Worm (Caenorhabditis elegans) whole organism, young adult: ENCODE results near the gene ZK112.4.

Source experiments
- B0336.3 ChIP-seq: fragments of 200-800 bp; sonication (Bioruptor generic); IDR thresholded peaks from 2 replicates; pipeline ENCODE4 v1.3.6; 2022; ENCODE audit warnings: missing genetic modification characterization, missing compliant biosample characterization
- F33H1.4 ChIP-seq: fragments of 200-800 bp; sonication (Bioruptor generic); IDR thresholded peaks from 2 replicates; pipeline ENCODE4 v1.3.6; 2022; ENCODE audit warnings: missing genetic modification reagents, missing genetic modification characterization, missing compliant biosample characterization
- F37B4.10 ChIP-seq: fragments of 200-800 bp; sonication (Bioruptor generic); IDR thresholded peaks from 2 replicates; pipeline ENCODE4 v1.3.6; 2022; ENCODE audit warnings: missing genetic modification characterization, missing compliant biosample characterization
- F52B5.7 ChIP-seq: sonication (generic microtip); optimal IDR thresholded peaks from 2 replicates; lab custom pipeline; 2016; ENCODE audit warnings: mild to moderate bottlenecking, missing genetic modification characterization, missing compliant biosample characterization
- F55B11.4 ChIP-seq: sonication (generic microtip); optimal IDR thresholded peaks from 2 replicates; lab custom pipeline; 2016; ENCODE audit warnings: missing compliant biosample characterization, missing genetic modification characterization, borderline replicate concordance; ENCODE audit not compliant: insufficient read depth
- K12H6.12 ChIP-seq: fragments of 200-800 bp; sonication (Bioruptor generic); optimal IDR thresholded peaks from 2 replicates; lab custom pipeline; 2018; ENCODE audit warnings: mild to moderate bottlenecking, missing genetic modification characterization, missing compliant biosample characterization
- T07F8.4 ChIP-seq: sonication (generic microtip); optimal IDR thresholded peaks from 2 replicates; lab custom pipeline; 2016; ENCODE audit warnings: mild to moderate bottlenecking, missing genetic modification characterization, moderate library complexity, missing compliant biosample characterization
- Y53F4B.3 ChIP-seq: fragments of 200-800 bp; sonication (Bioruptor generic); IDR thresholded peaks from 2 replicates; pipeline ENCODE4 v1.3.6; 2022; ENCODE audit warnings: missing genetic modification reagents, missing genetic modification characterization, missing compliant biosample characterization
- Y53G8AR.9 ChIP-seq: fragments of 200-800 bp; sonication (Bioruptor generic); conservative IDR thresholded peaks from 2 replicates; pipeline ENCODE4 v1.3.6; 2022; ENCODE audit warnings: missing genetic modification reagents, missing genetic modification characterization, missing compliant biosample characterization
- aptf-2 ChIP-seq: fragments of 200-800 bp; sonication (Bioruptor generic); conservative IDR thresholded peaks from 2 replicates; pipeline ENCODE4 v1.3.6; 2022; ENCODE audit warnings: missing genetic modification reagents, missing genetic modification characterization, missing compliant biosample characterization
- attf-5 ChIP-seq: fragments of 200-800 bp; sonication (Bioruptor generic); optimal IDR thresholded peaks from 2 replicates; lab custom pipeline; 2018; ENCODE audit warnings: mild to moderate bottlenecking, missing genetic modification characterization, missing compliant biosample characterization
- bed-1 ChIP-seq: fragments of 200-800 bp; sonication (Bioruptor generic); IDR thresholded peaks from 2 replicates; pipeline ENCODE4 v1.3.6; 2022; ENCODE audit warnings: missing genetic modification reagents, missing genetic modification characterization, missing compliant biosample characterization
- ccch-3 ChIP-seq: fragments of 200-800 bp; sonication (Bioruptor generic); optimal IDR thresholded peaks from 2 replicates; lab custom pipeline; 2018; ENCODE audit warnings: mild to moderate bottlenecking, missing genetic modification characterization, missing compliant biosample characterization
- cebp-1 ChIP-seq, 2 experiments: fragments of 200-800 bp in 1 of 2; sonication (Bioruptor generic) in 1 of 2; sonication (generic microtip) in 1 of 2; IDR thresholded peaks in 1 of 2; optimal IDR thresholded peaks in 1 of 2; 2 replicates each; pipeline versions ENCODE4 v1.3.6 to Lab custom; 2017 to 2022; ENCODE audit warnings: missing compliant biosample characterization in 2 of 2, missing genetic modification characterization in 2 of 2, mild to moderate bottlenecking in 1 of 2, missing genetic modification reagents in 1 of 2, moderate library complexity in 1 of 2
- cebp-2 ChIP-seq: fragments of 200-800 bp; sonication (Bioruptor generic); IDR thresholded peaks from 2 replicates; pipeline ENCODE4 v1.3.6; 2022; ENCODE audit warnings: missing genetic modification characterization, missing compliant biosample characterization
- ceh-100 ChIP-seq: fragments of 200-800 bp; sonication (Bioruptor generic); IDR thresholded peaks from 2 replicates; pipeline ENCODE4 v1.3.6; 2022; ENCODE audit warnings: missing genetic modification reagents, missing genetic modification characterization, missing compliant biosample characterization
- ceh-27 ChIP-seq: fragments of 200-800 bp; sonication (Bioruptor generic); optimal IDR thresholded peaks from 2 replicates; lab custom pipeline; 2018; ENCODE audit warnings: mild to moderate bottlenecking, missing genetic modification characterization, moderate library complexity, missing compliant biosample characterization
- ceh-91 ChIP-seq: fragments of 200-800 bp; sonication (Bioruptor generic); IDR thresholded peaks from 2 replicates; pipeline ENCODE4 v1.3.6; 2022; ENCODE audit warnings: missing genetic modification reagents, missing genetic modification characterization, missing compliant biosample characterization
- dox-1 ChIP-seq: fragments of 200-800 bp; sonication (Bioruptor generic); IDR thresholded peaks from 2 replicates; pipeline ENCODE4 v1.3.6; 2022; ENCODE audit warnings: missing genetic modification reagents, missing genetic modification characterization, missing compliant biosample characterization
- ekl-4 ChIP-seq: fragments of 200-800 bp; sonication (Bioruptor generic); IDR thresholded peaks from 2 replicates; pipeline ENCODE4 v1.3.6; 2022; ENCODE audit warnings: missing genetic modification reagents, missing genetic modification characterization, missing compliant biosample characterization
- hmg-1.2 ChIP-seq: fragments of 200-800 bp; sonication (Bioruptor generic); IDR thresholded peaks from 2 replicates; pipeline ENCODE4 v1.3.6; 2022; ENCODE audit warnings: missing genetic modification reagents, missing genetic modification characterization, missing compliant biosample characterization
- hmg-20 ChIP-seq: fragments of 200-800 bp; sonication (Bioruptor generic); IDR thresholded peaks from 2 replicates; pipeline ENCODE4 v1.3.6; 2022; ENCODE audit warnings: missing genetic modification reagents, missing genetic modification characterization, missing compliant biosample characterization
- lag-1 ChIP-seq: fragments of 200-800 bp; sonication (Bioruptor generic); IDR thresholded peaks from 2 replicates; pipeline ENCODE4 v1.3.6; 2022; ENCODE audit warnings: missing genetic modification reagents, missing genetic modification characterization, missing compliant biosample characterization
- let-526 ChIP-seq: fragments of 200-800 bp; sonication (Bioruptor generic); IDR thresholded peaks from 2 replicates; pipeline ENCODE4 v1.3.6; 2022; ENCODE audit warnings: missing genetic modification reagents, missing genetic modification characterization, missing compliant biosample characterization
- lin-26 ChIP-seq: fragments of 200-800 bp; sonication (Bioruptor generic); IDR thresholded peaks from 2 replicates; pipeline ENCODE4 v1.3.6; 2022; ENCODE audit warnings: missing genetic modification reagents, missing genetic modification characterization, missing compliant biosample characterization
- lin-35 ChIP-seq, 3 experiments: fragments of 150-350 bp in 2 of 3; sonication (generic microtip) in 1 of 3; optimal IDR thresholded peaks; 2 replicates each; lab custom pipeline; 2014 to 2018; ENCODE audit warnings: missing biosample characterization in 3 of 3, missing genetic modification characterization in 3 of 3, missing genetic modification reagents in 3 of 3
- lin-40 ChIP-seq: sonication (generic microtip); optimal IDR thresholded peaks from 2 replicates; lab custom pipeline; 2016; ENCODE audit warnings: missing genetic modification characterization, mild to moderate bottlenecking, missing compliant biosample characterization, missing genotype, missing genetic modification reagents
- lin-54 ChIP-seq: fragments of 200-800 bp; sonication (Bioruptor generic); optimal IDR thresholded peaks from 2 replicates; lab custom pipeline; 2018; ENCODE audit warnings: mild to moderate bottlenecking, missing genetic modification characterization, missing compliant biosample characterization
- lsy-27 ChIP-seq: sonication (generic microtip); optimal IDR thresholded peaks from 2 replicates; lab custom pipeline; 2017; ENCODE audit warnings: missing genetic modification characterization, mild to moderate bottlenecking, missing compliant biosample characterization, antibody characterized with exemption, missing genotype, borderline replicate concordance; ENCODE audit not compliant: insufficient read depth
- mel-28 ChIP-seq: sonication (generic microtip); optimal IDR thresholded peaks from 2 replicates; lab custom pipeline; 2016; ENCODE audit warnings: borderline replicate concordance, mild to moderate bottlenecking, missing genetic modification characterization, missing compliant biosample characterization
- mes-4 ChIP-seq: sonication (generic microtip); optimal IDR thresholded peaks from 2 replicates; lab custom pipeline; 2016; ENCODE audit warnings: missing genotype, missing genetic modification characterization, missing compliant biosample characterization
- mxl-1 ChIP-seq: sonication (generic microtip); optimal IDR thresholded peaks from 2 replicates; lab custom pipeline; 2016; ENCODE audit warnings: missing genetic modification characterization, missing compliant biosample characterization
- nfya-2 ChIP-seq: fragments of 200-800 bp; sonication (Bioruptor generic); IDR thresholded peaks from 2 replicates; pipeline ENCODE4 v1.3.6; 2022; ENCODE audit warnings: missing genetic modification reagents, missing genetic modification characterization, missing compliant biosample characterization
- pbrm-1 ChIP-seq: fragments of 200-800 bp; sonication (Bioruptor generic); IDR thresholded peaks from 2 replicates; pipeline ENCODE4 v1.3.6; 2022; ENCODE audit warnings: missing genetic modification reagents, missing genetic modification characterization, missing compliant biosample characterization
- rcor-1 ChIP-seq: fragments of 200-800 bp; sonication (Bioruptor generic); IDR thresholded peaks from 2 replicates; pipeline ENCODE4 v1.3.6; 2022; ENCODE audit warnings: missing genetic modification reagents, missing genetic modification characterization, missing compliant biosample characterization
- sea-2 ChIP-seq: fragments of 200-800 bp; sonication (Bioruptor generic); IDR thresholded peaks from 2 replicates; pipeline ENCODE4 v1.3.6; 2022; ENCODE audit warnings: missing genetic modification characterization, missing compliant biosample characterization
- snpc-1.1 ChIP-seq: sonication (generic microtip); optimal IDR thresholded peaks from 2 replicates; lab custom pipeline; 2017; ENCODE audit warnings: missing genetic modification characterization, mild to moderate bottlenecking, missing compliant biosample characterization, antibody characterized with exemption, moderate library complexity, missing genotype, missing genetic modification reagents; ENCODE audit not compliant: insufficient read depth
- somi-1 ChIP-seq: fragments of 200-800 bp; sonication (Bioruptor generic); optimal IDR thresholded peaks from 2 replicates; lab custom pipeline; 2018; ENCODE audit warnings: mild to moderate bottlenecking, missing genetic modification characterization, missing compliant biosample characterization
- zfh-2 ChIP-seq: fragments of 200-800 bp; sonication (Bioruptor generic); conservative IDR thresholded peaks from 2 replicates; pipeline ENCODE4 v1.3.6; 2022; ENCODE audit warnings: missing genetic modification reagents, missing genetic modification characterization, missing compliant biosample characterization
- ztf-22 ChIP-seq: fragments of 200-800 bp; sonication (Bioruptor generic); optimal IDR thresholded peaks from 2 replicates; lab custom pipeline; 2018; ENCODE audit warnings: mild to moderate bottlenecking, missing genetic modification characterization, moderate library complexity, missing compliant biosample characterization

Gene ZK112.4

ce11 chrIII:7725483-7726250 is 4.1 kb downstream of the ZK112.4 start (continued):
- TF ChIP-seq rcor-1 (no peak), hmg-1.2 (peak; percentile 5; the same call in 1 of the 2 replicates), F52B5.7 (tag; lab: Kevin White, UChicago) (no peak), aptf-2 (GFP tag; lab: Robert Waterston, UW) (no peak), nfya-2 (GFP tag; lab: Robert Waterston, UW) (no peak), cebp-2 (no peak), pbrm-1 (GFP tag; lab: Robert Waterston, UW) (no peak), mxl-1 (tag; lab: Kevin White, UChicago) (no peak), zfh-2 (GFP tag; lab: Robert Waterston, UW) (peak; percentile 39; the same call in 1 of the 2 replicates), F33H1.4 (GFP tag; lab: Robert Waterston, UW) (no peak), ztf-22 (GFP tag; lab: Kevin White, UChicago) (no peak), mel-28 (tag; lab: Kevin White, UChicago) (no peak), F37B4.10 (GFP tag; lab: Robert Waterston, UW) (no peak), cebp-1 (GFP tag; IDR thresholded peaks at IDR 0.05; lab: Robert Waterston, UW) (no peak), cebp-1 (tag; optimal IDR thresholded peaks at IDR 0.05; lab: Kevin White, UChicago) (peak; percentile 8), lin-40 (no peak), hmg-20 (no peak), K12H6.12 (tag; lab: Kevin White, UChicago) (peak; percentile 16), ekl-4 (GFP tag; lab: Robert Waterston, UW) (0 out of 2 replicates have a peak, but pooled peaks have one; percentile 45), bed-1 (GFP tag; lab: Robert Waterston, UW) (no peak), dox-1 (GFP tag; lab: Robert Waterston, UW) (peak; percentile 36; the same call in 1 of the 2 replicates), F55B11.4 (tag; lab: Kevin White, UChicago) (no peak), sea-2 (no peak)

- TF ChIP-seq somi-1 (GFP tag; lab: Kevin White, UChicago) (peak; percentile 10), Y53F4B.3 (GFP tag; lab: Robert Waterston, UW) (no peak), cebp-1 (GFP tag; IDR thresholded peaks at IDR 0.05; lab: Robert Waterston, UW) (peak; percentile 36; the same call in 1 of the 2 replicates), cebp-1 (tag; optimal IDR thresholded peaks at IDR 0.05; lab: Kevin White, UChicago) (peak; percentile 93), lsy-27 (no peak), K12H6.12 (tag; lab: Kevin White, UChicago) (peak; percentile 58)
Observed at ce11 chrIII:7724433-7724832, 5.4 kb downstream of the ZK112.4 start.

- no peak for TF ChIP-seq dox-1 (GFP tag; lab: Robert Waterston, UW)
- peak; percentile 48 for TF ChIP-seq Y53G8AR.9 (GFP tag; lab: Robert Waterston, UW)
- TF ChIP-seq K12H6.12 (tag; lab: Kevin White, UChicago), result peak; percentile 57
- TF ChIP-seq mes-4 (tag; lab: Kevin White, UChicago), result no peak
- TF ChIP-seq rcor-1, result 0 out of 2 replicates have a peak, but pooled peaks have one; percentile 22
- TF ChIP-seq ceh-100 (GFP tag; lab: Robert Waterston, UW), result no peak
- no peak for TF ChIP-seq ccch-3 (GFP tag; lab: Kevin White, UChicago)
- TF ChIP-seq lin-26 (GFP tag; lab: Robert Waterston, UW), result peak; percentile 32; the same call in 1 of the 2 replicates
- TF ChIP-seq snpc-1.1, result no peak
- no peak for TF ChIP-seq B0336.3 (GFP tag; lab: Robert Waterston, UW)
- no peak for TF ChIP-seq ekl-4 (GFP tag; lab: Robert Waterston, UW)
- no peak for TF ChIP-seq cebp-1 (GFP tag; IDR thresholded peaks at IDR 0.05; lab: Robert Waterston, UW)
- no peak for TF ChIP-seq cebp-1 (tag; optimal IDR thresholded peaks at IDR 0.05; lab: Kevin White, UChicago)
- peak; percentile 30 for TF ChIP-seq ceh-27 (GFP tag; lab: Kevin White, UChicago)
- TF ChIP-seq ceh-91, result no peak
- no peak for TF ChIP-seq F55B11.4 (tag; lab: Kevin White, UChicago)
- TF ChIP-seq somi-1 (GFP tag; lab: Kevin White, UChicago), result peak; percentile 16
- TF ChIP-seq hmg-1.2, result peak; percentile 27; the same call in 1 of the 2 replicates
- peak; percentile 10 for TF ChIP-seq attf-5
- no peak for TF ChIP-seq T07F8.4 (tag; lab: Kevin White, UChicago)
- no peak for TF ChIP-seq lag-1 (GFP tag; lab: Robert Waterston, UW)
- no peak for TF ChIP-seq lin-35 (GFP tag; optimal IDR thresholded peaks at IDR 0.05; lab: Kevin White, UChicago)
- no peak for TF ChIP-seq let-526 (GFP tag; lab: Robert Waterston, UW)
- TF ChIP-seq lin-54 (GFP tag; lab: Kevin White, UChicago), result no peak
Observed at ce11 chrIII:7723412-7724068, 6.3 kb downstream of the ZK112.4 start.
